Worm (Caenorhabditis elegans) whole organism, mixed stage, embryonic: ENCODE measurements around the gene srn-1.

Source experiments
- M03D4.4 ChIP-seq: sonication (generic microtip); optimal IDR thresholded peaks from 2 replicates; lab custom pipeline; 2017; ENCODE audit warnings: mild to moderate bottlenecking, missing genetic modification characterization, missing compliant biosample characterization
- bed-3 ChIP-seq: fragments of 200-800 bp; sonication (Bioruptor generic); optimal IDR thresholded peaks from 3 replicates; lab custom pipeline; 2018; ENCODE audit warnings: mild to moderate bottlenecking, missing genetic modification characterization, moderate library complexity, missing compliant biosample characterization
- blmp-1 ChIP-seq: fragments of 150-350 bp; optimal IDR thresholded peaks from 2 replicates; lab custom pipeline; 2014; ENCODE audit warnings: missing biosample characterization, missing genetic modification characterization
- ceh-39 ChIP-seq: fragments of 150-350 bp; optimal IDR thresholded peaks from 2 replicates; lab custom pipeline; 2014; ENCODE audit warnings: missing biosample characterization, missing genetic modification characterization
- ceh-43 ChIP-seq: fragments of 200-800 bp; sonication (Bioruptor generic); optimal IDR thresholded peaks from 2 replicates; lab custom pipeline; 2018; ENCODE audit warnings: mild to moderate bottlenecking, missing genetic modification characterization, moderate library complexity, missing compliant biosample characterization
- ceh-83 ChIP-seq: fragments of 200-800 bp; sonication (Bioruptor generic); optimal IDR thresholded peaks from 2 replicates; lab custom pipeline; 2018; ENCODE audit warnings: mild to moderate bottlenecking, missing genetic modification characterization, missing compliant biosample characterization
- ces-1 ChIP-seq: fragments of 150-350 bp; optimal IDR thresholded peaks from 2 replicates; lab custom pipeline; 2014; ENCODE audit warnings: missing biosample characterization, missing genetic modification reagents, missing genetic modification characterization
- cnd-1 ChIP-seq: fragments of 200-800 bp; sonication (Bioruptor generic); optimal IDR thresholded peaks from 2 replicates; lab custom pipeline; 2018; ENCODE audit warnings: mild to moderate bottlenecking, missing genetic modification characterization, missing compliant biosample characterization
- drap-1 ChIP-seq: fragments of 200-800 bp; sonication (Bioruptor generic); optimal IDR thresholded peaks from 3 replicates; lab custom pipeline; 2018; ENCODE audit warnings: mild to moderate bottlenecking, missing genetic modification characterization, missing compliant biosample characterization
- elt-1 ChIP-seq: sonication (generic microtip); optimal IDR thresholded peaks from 2 replicates; lab custom pipeline; 2017; ENCODE audit warnings: missing genetic modification characterization, mild to moderate bottlenecking, missing compliant biosample characterization, antibody characterized with exemption, moderate library complexity, borderline replicate concordance; ENCODE audit not compliant: insufficient read depth
- elt-3 ChIP-seq: fragments of 150-350 bp; optimal IDR thresholded peaks from 2 replicates; lab custom pipeline; 2014; ENCODE audit warnings: missing biosample characterization, missing genetic modification characterization
- flh-1 ChIP-seq: fragments of 200-800 bp; sonication (Bioruptor generic); optimal IDR thresholded peaks from 2 replicates; lab custom pipeline; 2018; ENCODE audit warnings: mild to moderate bottlenecking, missing genetic modification characterization, moderate library complexity, missing compliant biosample characterization
- ham-2 ChIP-seq: fragments of 200-800 bp; sonication (Bioruptor generic); optimal IDR thresholded peaks from 2 replicates; lab custom pipeline; 2018; ENCODE audit warnings: mild to moderate bottlenecking, missing genetic modification characterization, missing compliant biosample characterization
- hlh-1 ChIP-seq: fragments of 150-350 bp; optimal IDR thresholded peaks from 2 replicates; lab custom pipeline; 2014; ENCODE audit warnings: missing biosample characterization, missing genetic modification reagents, missing genetic modification characterization
- lin-13 ChIP-seq: fragments of 150-350 bp; optimal IDR thresholded peaks from 2 replicates; lab custom pipeline; 2014; ENCODE audit warnings: missing biosample characterization, missing genetic modification characterization
- lsy-2 ChIP-seq: fragments of 150-350 bp; optimal IDR thresholded peaks from 2 replicates; lab custom pipeline; 2014; ENCODE audit warnings: missing biosample characterization, missing genetic modification characterization
- mls-2 ChIP-seq: sonication (generic microtip); optimal IDR thresholded peaks from 2 replicates; lab custom pipeline; 2016; ENCODE audit warnings: mild to moderate bottlenecking, missing genetic modification characterization, moderate library complexity, missing compliant biosample characterization
- nhr-2 ChIP-seq: fragments of 150-350 bp; optimal IDR thresholded peaks from 2 replicates; lab custom pipeline; 2014; ENCODE audit warnings: missing biosample characterization, missing genetic modification characterization
- nhr-237 ChIP-seq: fragments of 150-350 bp; optimal IDR thresholded peaks from 2 replicates; lab custom pipeline; 2014; ENCODE audit warnings: missing biosample characterization, missing genetic modification characterization
- nhr-28 ChIP-seq: fragments of 150-350 bp; optimal IDR thresholded peaks from 2 replicates; lab custom pipeline; 2014; ENCODE audit warnings: missing biosample characterization, missing genetic modification characterization
- nhr-76 ChIP-seq: sonication (generic microtip); optimal IDR thresholded peaks from 2 replicates; lab custom pipeline; 2017; ENCODE audit warnings: missing biosample characterization, missing genetic modification characterization
- pha-4 ChIP-seq: fragments of 150-350 bp; optimal IDR thresholded peaks from 2 replicates; lab custom pipeline; 2018; ENCODE audit warnings: missing biosample characterization, missing genetic modification reagents, missing genetic modification characterization
- snpc-4 ChIP-seq: fragments of 150-350 bp; optimal IDR thresholded peaks from 2 replicates; lab custom pipeline; 2014; ENCODE audit warnings: missing biosample characterization, missing genetic modification characterization
- unc-120 ChIP-seq: sonication (generic microtip); optimal IDR thresholded peaks from 2 replicates; lab custom pipeline; 2017; ENCODE audit warnings: missing genetic modification characterization, missing compliant biosample characterization; ENCODE audit not compliant: poor library complexity, severe bottlenecking
- unc-39 ChIP-seq: fragments of 150-350 bp; optimal IDR thresholded peaks from 2 replicates; lab custom pipeline; 2014; ENCODE audit warnings: missing biosample characterization, missing genetic modification characterization
- zip-8 ChIP-seq: fragments of 150-350 bp; optimal IDR thresholded peaks from 2 replicates; lab custom pipeline; 2014; ENCODE audit warnings: missing biosample characterization, missing genetic modification characterization
- ztf-11 ChIP-seq: fragments of 150-350 bp; optimal IDR thresholded peaks from 2 replicates; lab custom pipeline; 2014; ENCODE audit warnings: missing biosample characterization, missing genetic modification characterization

Gene srn-1

DNA sequence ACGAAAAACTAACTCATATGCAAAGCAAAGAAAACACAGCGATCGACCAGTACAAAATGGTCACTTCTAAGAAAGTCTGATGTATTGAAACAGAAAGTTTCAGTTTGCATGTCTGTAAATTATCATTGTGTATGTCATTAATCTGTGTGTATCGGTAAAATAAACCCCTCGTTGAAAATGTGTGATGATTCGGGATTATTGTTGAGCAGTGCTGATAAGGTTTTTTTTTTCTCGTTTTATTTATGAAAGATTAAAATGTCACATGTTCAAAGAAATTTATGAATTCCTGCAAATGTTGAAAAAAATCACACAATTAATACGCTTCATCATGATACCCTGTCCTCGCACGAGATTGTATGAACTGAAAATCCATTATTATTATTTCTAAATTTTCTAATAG lies 6.2 kb downstream of the srn-1 start:
- no peak for TF ChIP-seq snpc-4
- no peak for TF ChIP-seq drap-1
- no peak for TF ChIP-seq M03D4.4 (tag; lab: Kevin White, UChicago)

DNA sequence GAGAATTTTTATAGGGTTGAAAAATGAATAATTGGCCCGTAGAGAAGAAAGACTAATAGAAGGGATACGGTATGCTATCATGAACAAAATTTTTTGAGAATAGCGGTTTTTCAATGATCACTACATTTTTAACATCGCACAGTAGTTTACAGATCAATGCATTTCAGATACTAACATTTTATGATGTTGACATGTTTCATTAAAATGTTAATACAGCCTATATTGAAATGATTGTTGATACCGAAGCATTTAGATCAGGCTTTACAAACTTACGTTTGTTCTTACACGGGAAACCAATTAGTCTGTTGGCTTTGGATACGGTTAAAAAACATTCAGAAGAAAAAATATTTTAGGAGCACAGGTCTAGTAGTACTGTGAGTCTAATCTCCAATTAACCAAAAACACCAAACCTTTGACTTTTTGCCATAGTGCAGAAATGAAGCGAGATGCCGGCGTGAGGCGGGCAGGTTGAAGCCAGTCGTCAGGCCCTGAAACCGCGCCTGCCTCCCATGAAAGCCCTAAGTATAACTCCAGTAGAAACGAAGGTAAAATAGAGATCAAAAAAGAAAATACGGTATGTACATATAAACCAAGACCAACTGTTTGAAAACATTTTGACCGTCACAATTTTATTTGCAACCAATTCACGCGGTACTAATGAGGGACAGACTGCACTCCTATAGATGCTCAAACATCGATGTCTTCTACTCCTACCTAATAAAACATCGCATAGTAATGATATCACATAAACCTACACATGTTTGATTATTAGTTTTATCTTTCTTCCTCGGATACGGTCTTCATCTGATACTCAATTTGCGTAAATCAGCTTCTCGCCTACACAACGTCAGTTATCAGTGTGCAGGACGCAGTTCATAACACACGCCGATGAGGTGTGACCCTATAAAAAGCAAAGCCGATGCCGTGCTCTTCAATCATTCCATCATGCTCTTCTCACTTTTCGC lies 7.8 kb downstream of the srn-1 start, which contains the start of gene fil-2:
fil-2 (plus strand) TSS at position 915 of the 965 bp plus-strand sequence.
- TF ChIP-seq hlh-1 (tag; lab: Kevin White, UChicago) (no peak), M03D4.4 (tag; lab: Kevin White, UChicago) (no peak), drap-1 (no peak), ceh-83 (GFP tag; lab: Kevin White, UChicago) (no peak), nhr-2 (tag; lab: Kevin White, UChicago) (no peak), snpc-4 (no peak), ceh-39 (tag; lab: Kevin White, UChicago) (no peak), lsy-2 (no peak), lin-13 (tag; lab: Kevin White, UChicago) (no peak), nhr-76 (tag; lab: Kevin White, UChicago) (no peak), ham-2 (GFP tag; lab: Kevin White, UChicago) (no peak), nhr-237 (tag; lab: Kevin White, UChicago) (no peak), zip-8 (tag; lab: Kevin White, UChicago) (no peak), ztf-11 (tag; lab: Kevin White, UChicago) (no peak), nhr-28 (tag; lab: Kevin White, UChicago) (no peak), unc-39 (tag; lab: Kevin White, UChicago) (no peak), cnd-1 (tag; lab: Kevin White, UChicago) (no peak), ceh-43 (GFP tag; lab: Kevin White, UChicago) (no peak)

DNA sequence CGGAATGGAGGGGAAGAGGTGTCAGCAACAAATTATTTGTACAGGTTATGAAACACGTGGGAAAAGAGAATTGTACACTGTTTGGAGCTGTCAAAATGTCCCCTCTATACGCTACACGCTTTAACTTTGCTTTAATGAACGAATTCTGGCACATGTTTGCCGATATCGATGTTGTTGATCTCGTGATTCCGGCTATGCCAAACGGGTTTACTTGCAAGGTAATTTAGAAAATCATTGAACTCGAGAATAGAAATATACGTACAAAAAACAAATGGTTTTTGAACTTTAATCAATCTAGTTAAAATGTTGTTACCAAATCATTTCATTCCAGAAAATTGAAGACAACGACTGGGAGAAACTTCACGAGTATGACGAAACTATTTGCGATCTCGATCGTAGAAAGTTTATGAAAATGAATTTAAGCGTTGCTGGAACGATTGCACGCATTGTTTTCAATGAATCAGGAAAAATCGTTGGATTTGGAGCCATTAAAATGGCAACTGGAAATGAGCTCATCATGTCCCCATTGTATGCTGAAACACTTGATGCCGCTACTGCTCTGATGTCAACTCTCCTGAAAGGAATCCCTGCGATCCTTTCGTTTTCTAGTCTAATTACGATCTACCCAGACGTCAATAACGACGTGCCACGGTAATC lies 8.9 kb downstream of the srn-1 start:
- no peak for TF ChIP-seq blmp-1
- TF ChIP-seq nhr-28 (tag; lab: Kevin White, UChicago) = no peak
- TF ChIP-seq flh-1 (GFP tag; lab: Kevin White, UChicago) = no peak
- no peak for TF ChIP-seq nhr-237 (tag; lab: Kevin White, UChicago)
- no peak for TF ChIP-seq nhr-76 (tag; lab: Kevin White, UChicago)
- TF ChIP-seq unc-120 (tag; lab: Kevin White, UChicago) = no peak
- no peak for TF ChIP-seq unc-39 (tag; lab: Kevin White, UChicago)
- no peak for TF ChIP-seq lin-13 (tag; lab: Kevin White, UChicago)
- TF ChIP-seq ham-2 (GFP tag; lab: Kevin White, UChicago) = no peak
- TF ChIP-seq ces-1 (GFP tag; lab: Kevin White, UChicago) = no peak
- no peak for TF ChIP-seq bed-3 (GFP tag; lab: Kevin White, UChicago)
- TF ChIP-seq elt-1 (tag; lab: Kevin White, UChicago) = no peak

DNA sequence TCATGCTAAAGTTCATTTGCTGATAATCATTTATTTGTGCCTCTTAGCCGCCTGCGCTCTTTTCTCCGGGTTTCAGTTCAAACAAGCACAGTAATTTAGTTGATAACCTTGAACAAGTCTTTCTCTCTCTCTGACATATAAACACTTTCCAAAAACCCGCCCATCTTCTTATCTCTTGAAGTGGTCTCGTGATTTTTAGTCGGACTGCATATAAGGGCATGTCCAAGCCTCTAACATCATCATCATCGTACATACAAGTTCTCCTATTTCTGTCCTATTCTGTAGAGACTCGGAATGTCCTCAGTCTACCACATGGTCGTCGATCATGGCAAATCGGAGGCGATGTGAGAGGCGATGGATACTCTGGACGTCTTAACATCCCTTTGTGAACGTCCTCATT lies 10.0 kb downstream of the srn-1 start, which contains the start of gene F31F7.1:
F31F7.1 (plus strand) TSS at position 235 of the 400 bp plus-strand sequence.
- TF ChIP-seq blmp-1 = no peak
- no peak for TF ChIP-seq pha-4
- no peak for TF ChIP-seq nhr-76 (tag; lab: Kevin White, UChicago)
- no peak for TF ChIP-seq nhr-237 (tag; lab: Kevin White, UChicago)
- TF ChIP-seq nhr-28 (tag; lab: Kevin White, UChicago) = no peak
- no peak for TF ChIP-seq drap-1
- TF ChIP-seq mls-2 = no peak
- TF ChIP-seq elt-3 (tag; lab: Kevin White, UChicago) = no peak

DNA sequence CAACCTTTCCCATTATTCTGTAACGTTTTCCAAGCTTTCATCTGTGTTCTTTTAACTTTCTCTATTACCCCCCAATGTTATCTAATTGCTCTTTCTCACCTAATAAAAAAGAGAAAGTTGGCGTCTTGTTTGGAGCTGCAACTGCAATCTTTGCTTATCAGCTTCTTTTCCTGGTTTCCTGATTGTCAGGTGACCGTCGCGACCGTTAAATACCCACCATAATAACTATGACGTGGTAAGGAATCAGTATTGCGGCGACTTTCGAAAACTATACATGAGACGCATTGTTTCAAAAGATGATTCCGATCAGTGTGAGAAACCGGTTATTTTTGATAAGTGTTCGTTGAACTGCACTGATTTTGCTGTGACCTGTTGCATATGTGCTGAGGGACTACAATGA lies 11.0 kb downstream of the srn-1 start:
- TF ChIP-seq ceh-43 (GFP tag; lab: Kevin White, UChicago) = no peak
